Fruit fly (Drosophila melanogaster): ENCODE measurements around the gene p38a.

The p38a gene

dm6 chr3R:24163556-24164022, 11.5 kb upstream of the p38a start, which contains the start of gene Apc2 (continued):
- TF ChIP-seq disco-r (GFP tag; optimal IDR thresholded peaks at IDR 0.05) (no peak), CG6813 (GFP tag; optimal IDR thresholded peaks at IDR 0.05) (no peak), grn (GFP tag; optimal IDR thresholded peaks at IDR 0.05) (no peak), croc (GFP tag; conservative IDR thresholded peaks at IDR 0.05) (no peak), pan (optimal IDR thresholded peaks at IDR 0.05) (no peak), pan (GFP tag; optimal IDR thresholded peaks at IDR 0.05 in 1 of 2, IDR thresholded peaks at IDR 0.05 in 1 of 2) (peak in 1 of 2 experiments; percentile 70), BtbVII (GFP tag; optimal IDR thresholded peaks at IDR 0.05) (no peak), CG3407 (GFP tag; optimal IDR thresholded peaks at IDR 0.05) (no peak), z (GFP tag; IDR thresholded peaks at IDR 0.05) (no peak), Hr78 (GFP tag; optimal IDR thresholded peaks at IDR 0.05) (no peak), crc (GFP tag; optimal IDR thresholded peaks at IDR 0.05) (no peak), CG10209 (GFP tag; optimal IDR thresholded peaks at IDR 0.05) (peak; percentile 51), CG13287 (GFP tag; IDR thresholded peaks at IDR 0.05; ENCODE audit: partially characterized antibody) (peak; percentile 75), CG5953 (GFP tag; IDR thresholded peaks at IDR 0.05) (no peak), C15 (GFP tag; IDR thresholded peaks at IDR 0.05) (no peak), CG6854 (GFP tag; optimal IDR thresholded peaks at IDR 0.05) (no peak), mirr (GFP tag; optimal IDR thresholded peaks at IDR 0.05) (no peak), Sry-β (GFP tag; optimal IDR thresholded peaks at IDR 0.05) (peak; percentile 94), CG17361 (GFP tag; IDR thresholded peaks at IDR 0.05) (peak; percentile 85), CG8924 (tag; optimal IDR thresholded peaks at IDR 0.05) (peak; percentile 65), kni (GFP tag; optimal IDR thresholded peaks at IDR 0.05) (no peak), abd-A (tag; optimal IDR thresholded peaks at IDR 0.05) (no peak), CG11504 (tag; optimal IDR thresholded peaks at IDR 0.05) (peak; percentile 74), CG12391 (tag; optimal IDR thresholded peaks at IDR 0.05) (peak; percentile 82), Ssrp (tag; optimal IDR thresholded peaks at IDR 0.05) (peak; percentile 53), pita (GFP tag; optimal IDR thresholded peaks at IDR 0.05) (no peak), sima (GFP tag; optimal IDR thresholded peaks at IDR 0.05) (no peak), CG3163 (GFP tag; optimal IDR thresholded peaks at IDR 0.05) (no peak), bbx (GFP tag; IDR thresholded peaks at IDR 0.05; ENCODE audit: partially characterized antibody) (no peak), CG17186 (GFP tag; optimal IDR thresholded peaks at IDR 0.05) (peak; percentile 52)

dm6 chr3R:24162774-24163555, 10.8 kb upstream of the p38a start, which contains the start of gene mRpS24:
Gene mRpS24, minus strand, starts transcription at chr3R:24163545.
- TF ChIP-seq Sry-β (GFP tag; optimal IDR thresholded peaks at IDR 0.05) (no peak), luna (GFP tag; optimal IDR thresholded peaks at IDR 0.05) (no peak), hbn (GFP tag; IDR thresholded peaks at IDR 0.05; ENCODE audit: partially characterized antibody) (0 out of 2 replicates have a peak, but pooled peaks have one; percentile 58), bigmax (GFP tag; optimal IDR thresholded peaks at IDR 0.05) (peak; percentile 60), CG10543 (GFP tag; optimal IDR thresholded peaks at IDR 0.05) (no peak), bbx (GFP tag; IDR thresholded peaks at IDR 0.05; ENCODE audit: partially characterized antibody) (no peak), hth (optimal IDR thresholded peaks at IDR 0.05) (no peak), knrl (GFP tag; IDR thresholded peaks at IDR 0.05; ENCODE audit: partially characterized antibody) (no peak), CG14667 (GFP tag; IDR thresholded peaks at IDR 0.05) (no peak), sisA (GFP tag; IDR thresholded peaks at IDR 0.05) (no peak), Ravus (GFP tag; IDR thresholded peaks at IDR 0.05) (no peak), Gsc (GFP tag; IDR thresholded peaks at IDR 0.05) (no peak), Lpt (GFP tag; optimal IDR thresholded peaks at IDR 0.05) (no peak), btn (GFP tag; optimal IDR thresholded peaks at IDR 0.05) (no peak), Opbp (GFP tag; IDR thresholded peaks at IDR 0.05; ENCODE audit: partially characterized antibody) (no peak), CG17359 (tag; optimal IDR thresholded peaks at IDR 0.05) (no peak), lmd (GFP tag; IDR thresholded peaks at IDR 0.05) (no peak), scrt (GFP tag; optimal IDR thresholded peaks at IDR 0.05) (no peak), CG9817 (tag; optimal IDR thresholded peaks at IDR 0.05) (no peak), CG31388 (GFP tag; optimal IDR thresholded peaks at IDR 0.05) (no peak), CG10274 (GFP tag; optimal IDR thresholded peaks at IDR 0.05) (no peak), Elba2 (GFP tag; optimal IDR thresholded peaks at IDR 0.05) (peak; percentile 94)
